Fruit fly (Drosophila melanogaster) whole organism, embryonic: Measurements from ENCODE around the gene CG4459.
A peak's percentile ranks its signal among the peaks of the same experiment; 100 is the strongest.

Source experiments
- Adf1 ChIP-seq: fragments of 200-800 bp; sonication (Bioruptor generic); IDR thresholded peaks from 2 replicates; pipeline ENCODE4 v1.3.6; 2022; ENCODE audit warnings: missing biosample characterization, missing genetic modification characterization
- Aef1 ChIP-seq: fragments of 200-800 bp; sonication (Bioruptor generic); IDR thresholded peaks from 3 replicates; pipeline ENCODE4 v1.3.6; 2022; ENCODE audit warnings: missing biosample characterization, missing genetic modification characterization
- Atf3 ChIP-seq: fragments of 200-800 bp; sonication (Bioruptor generic); optimal IDR thresholded peaks from 3 replicates; lab custom pipeline; 2016; ENCODE audit warnings: missing biosample characterization, missing genetic modification characterization
- Blimp-1 ChIP-seq: fragments of 200-800 bp; sonication (Bioruptor generic); optimal IDR thresholded peaks from 3 replicates; lab custom pipeline; 2018; ENCODE audit warnings: missing biosample characterization, missing genetic modification characterization, mild to moderate bottlenecking, moderate library complexity, missing genetic modification reagents
- CG11560 ChIP-seq: fragments of 200-800 bp; sonication (Bioruptor generic); IDR thresholded peaks from 3 replicates; pipeline ENCODE4 v1.3.6; 2022; ENCODE audit warnings: missing biosample characterization, missing genetic modification characterization
- CG1233 ChIP-seq: fragments of 200-800 bp; sonication (Bioruptor generic); optimal IDR thresholded peaks from 4 replicates; lab custom pipeline; 2018; ENCODE audit warnings: missing biosample characterization, mild to moderate bottlenecking, missing genetic modification characterization
- CG14050 ChIP-seq: fragments of 200-800 bp; sonication (Bioruptor generic); IDR thresholded peaks from 3 replicates; pipeline ENCODE4 v1.3.6; 2022; ENCODE audit warnings: missing biosample characterization, missing genetic modification characterization
- CG17612 ChIP-seq: fragments of 200-800 bp; sonication (Bioruptor generic); IDR thresholded peaks from 2 replicates; pipeline ENCODE4 v1.3.6; 2022; ENCODE audit warnings: missing biosample characterization, missing genetic modification characterization
- CG17802 ChIP-seq: fragments of 200-800 bp; sonication (Bioruptor generic); optimal IDR thresholded peaks from 2 replicates; lab custom pipeline; 2018; ENCODE audit warnings: missing biosample characterization, mild to moderate bottlenecking, missing genetic modification characterization, moderate library complexity
- CG31224 ChIP-seq: fragments of 200-800 bp; sonication (Bioruptor generic); IDR thresholded peaks from 2 replicates; pipeline ENCODE4 v1.3.6; 2022; ENCODE audit warnings: missing biosample characterization, missing genetic modification characterization
- CG31388 ChIP-seq: fragments of 200-800 bp; sonication (Bioruptor generic); optimal IDR thresholded peaks from 2 replicates; lab custom pipeline; 2016; ENCODE audit warnings: missing biosample characterization, missing genetic modification characterization
- CG3407 ChIP-seq: fragments of 200-800 bp; sonication (Bioruptor generic); optimal IDR thresholded peaks from 2 replicates; lab custom pipeline; 2018; ENCODE audit warnings: missing biosample characterization, mild to moderate bottlenecking, missing genetic modification characterization
- CG3726 ChIP-seq: fragments of 200-800 bp; sonication (Bioruptor generic); IDR thresholded peaks from 3 replicates; pipeline ENCODE4, ENCODE4 v1.3.6; 2022; ENCODE audit warnings: missing biosample characterization, missing genetic modification characterization
- CG4820 ChIP-seq: fragments of 200-800 bp; sonication (Bioruptor generic); optimal IDR thresholded peaks from 3 replicates; lab custom pipeline; 2016; ENCODE audit warnings: missing biosample characterization, missing genetic modification characterization
- CG7839 ChIP-seq: fragments of 200-800 bp; sonication (Bioruptor generic); optimal IDR thresholded peaks from 3 replicates; lab custom pipeline; 2018; ENCODE audit warnings: missing biosample characterization, mild to moderate bottlenecking, missing genetic modification characterization, moderate library complexity
- Dad ChIP-seq: fragments of 200-800 bp; sonication (Bioruptor generic); optimal IDR thresholded peaks from 3 replicates; lab custom pipeline; 2016; ENCODE audit warnings: missing biosample characterization, missing genetic modification characterization
- Ets65A ChIP-seq: fragments of 200-800 bp; sonication (Bioruptor generic); peaks from one replicate; lab custom pipeline; 2016; ENCODE audit warnings: missing biosample characterization, missing genetic modification characterization
- HLH3B ChIP-seq: fragments of 200-800 bp; sonication (Bioruptor generic); IDR thresholded peaks from 2 replicates; pipeline ENCODE4 v1.3.6; 2022; ENCODE audit warnings: missing biosample characterization, missing genetic modification characterization
- HLHmδ ChIP-seq: fragments of 200-800 bp; sonication (Bioruptor generic); optimal IDR thresholded peaks from 2 replicates; lab custom pipeline; 2018; ENCODE audit warnings: missing biosample characterization, mild to moderate bottlenecking, missing genetic modification characterization, moderate library complexity
- Hand ChIP-seq: fragments of 200-800 bp; sonication (Bioruptor generic); optimal IDR thresholded peaks from 2 replicates; lab custom pipeline; 2017; ENCODE audit warnings: mild to moderate bottlenecking, missing biosample characterization, missing genetic modification reagents, missing genetic modification characterization
- Hey ChIP-seq: fragments of 200-800 bp; sonication (Bioruptor generic); optimal IDR thresholded peaks from 3 replicates; lab custom pipeline; 2018; ENCODE audit warnings: missing biosample characterization, mild to moderate bottlenecking, missing genetic modification characterization
- MTF-1 ChIP-seq: fragments of 200-800 bp; sonication (Bioruptor generic); optimal IDR thresholded peaks from 2 replicates; lab custom pipeline; 2018; ENCODE audit warnings: missing biosample characterization, mild to moderate bottlenecking, missing genetic modification characterization, borderline replicate concordance
- Poxn ChIP-seq: fragments of 200-800 bp; sonication (Bioruptor generic); IDR thresholded peaks from 2 replicates; pipeline ENCODE4 v1.3.6; 2022; ENCODE audit warnings: missing biosample characterization, missing genetic modification characterization
- Spps ChIP-seq: fragments of 200-800 bp; sonication (Bioruptor generic); optimal IDR thresholded peaks from 2 replicates; lab custom pipeline; 2018; ENCODE audit warnings: missing biosample characterization, mild to moderate bottlenecking, missing genetic modification characterization
- Stat92E ChIP-seq, 3 experiments: fragments of >200 bp in 2 of 3; fragments of 200-800 bp in 1 of 3; sonication (Bioruptor generic) in 1 of 3; optimal IDR thresholded peaks; 2 replicates each; lab custom pipeline; 2017 to 2019; ENCODE audit warnings: missing biosample characterization in 3 of 3, missing genetic modification characterization in 3 of 3, mild to moderate bottlenecking in 1 of 3, moderate library complexity in 1 of 3
- Taf1 ChIP-seq: fragments of 200-800 bp; sonication (Bioruptor generic); IDR thresholded peaks from 2 replicates; pipeline ENCODE4 v1.3.6; 2022; ENCODE audit warnings: missing biosample characterization, missing genetic modification characterization
- Xrp1 ChIP-seq: fragments of 200-800 bp; sonication (Bioruptor generic); IDR thresholded peaks from 2 replicates; pipeline ENCODE4 v1.3.6; 2022; ENCODE audit warnings: missing biosample characterization, missing genetic modification characterization
- ac ChIP-seq: fragments of 200-800 bp; sonication (Bioruptor generic); optimal IDR thresholded peaks from 3 replicates; lab custom pipeline; 2017; ENCODE audit warnings: missing biosample characterization, mild to moderate bottlenecking, missing genetic modification characterization
- al ChIP-seq: fragments of 200-800 bp; sonication (Bioruptor generic); IDR thresholded peaks from 2 replicates; pipeline ENCODE4 v1.3.6; 2022; ENCODE audit warnings: missing biosample characterization, missing genetic modification characterization
- bigmax ChIP-seq: fragments of 200-800 bp; sonication (Bioruptor generic); optimal IDR thresholded peaks from 2 replicates; lab custom pipeline; 2018; ENCODE audit warnings: missing biosample characterization, mild to moderate bottlenecking, missing genetic modification characterization
- cad ChIP-seq: fragments of >200 bp; optimal IDR thresholded peaks from 2 replicates; lab custom pipeline; 2017; ENCODE audit warnings: missing biosample characterization, missing genetic modification characterization
- crol ChIP-seq: fragments of 200-800 bp; sonication (Bioruptor generic); IDR thresholded peaks from 2 replicates; pipeline ENCODE4 v1.3.6; 2022; ENCODE audit warnings: missing biosample characterization, missing genetic modification characterization
- cwo ChIP-seq: fragments of 200-800 bp; sonication (Bioruptor generic); optimal IDR thresholded peaks from 3 replicates; lab custom pipeline; 2017; ENCODE audit warnings: missing biosample characterization, missing genetic modification characterization, mild to moderate bottlenecking, moderate library complexity, missing genetic modification reagents
- dati ChIP-seq: fragments of 200-800 bp; sonication (Bioruptor generic); IDR thresholded peaks from 2 replicates; pipeline ENCODE4 v1.3.6; 2022; ENCODE audit warnings: missing biosample characterization, missing genetic modification characterization
- ems ChIP-seq: fragments of 200-800 bp; sonication (Bioruptor generic); optimal IDR thresholded peaks from 3 replicates; lab custom pipeline; 2016; ENCODE audit warnings: missing biosample characterization, missing genetic modification characterization
- exex ChIP-seq: fragments of 200-800 bp; sonication (Bioruptor generic); optimal IDR thresholded peaks from 4 replicates; lab custom pipeline; 2018; ENCODE audit warnings: missing biosample characterization, mild to moderate bottlenecking, missing genetic modification characterization, moderate library complexity
- ftz-f1 ChIP-seq: fragments of 200-800 bp; sonication (Bioruptor generic); optimal IDR thresholded peaks from 2 replicates; lab custom pipeline; 2016; ENCODE audit warnings: missing biosample characterization, missing genetic modification characterization
- lbe ChIP-seq: fragments of 200-800 bp; sonication (Bioruptor generic); optimal IDR thresholded peaks from 2 replicates; lab custom pipeline; 2016; ENCODE audit warnings: missing biosample characterization, mild to moderate bottlenecking, missing genetic modification characterization
- luna ChIP-seq: fragments of 200-800 bp; sonication (Bioruptor generic); optimal IDR thresholded peaks from 2 replicates; lab custom pipeline; 2016; ENCODE audit warnings: missing biosample characterization, missing genetic modification characterization
- nerfin-1 ChIP-seq: fragments of 200-800 bp; sonication (Bioruptor generic); optimal IDR thresholded peaks from 3 replicates; lab custom pipeline; 2019; ENCODE audit warnings: missing biosample characterization, mild to moderate bottlenecking, missing genetic modification characterization, moderate library complexity
- oc ChIP-seq: fragments of 200-800 bp; sonication (Bioruptor generic); optimal IDR thresholded peaks from 2 replicates; lab custom pipeline; 2018; ENCODE audit warnings: missing biosample characterization, mild to moderate bottlenecking, missing genetic modification characterization, moderate library complexity
- pros ChIP-seq: fragments of 200-800 bp; sonication (Bioruptor generic); optimal IDR thresholded peaks from 3 replicates; lab custom pipeline; 2019; ENCODE audit warnings: missing biosample characterization, mild to moderate bottlenecking, missing genetic modification characterization, moderate library complexity
- rib ChIP-seq: fragments of 200-800 bp; sonication (Bioruptor generic); IDR thresholded peaks from 2 replicates; pipeline ENCODE4 v1.3.6; 2022; ENCODE audit warnings: missing biosample characterization, missing genetic modification characterization
- schlank ChIP-seq: fragments of 200-800 bp; sonication (Bioruptor generic); optimal IDR thresholded peaks from 2 replicates; lab custom pipeline; 2018; ENCODE audit warnings: missing biosample characterization, mild to moderate bottlenecking, missing genetic modification characterization
- seq ChIP-seq: fragments of 200-800 bp; sonication (Bioruptor generic); IDR thresholded peaks from 2 replicates; pipeline ENCODE4 v1.3.6; 2022; ENCODE audit warnings: missing biosample characterization, missing genetic modification characterization
- sim ChIP-seq: fragments of 200-800 bp; sonication (Bioruptor generic); IDR thresholded peaks from 2 replicates; pipeline ENCODE4 v1.3.6; 2022; ENCODE audit warnings: missing biosample characterization, missing genetic modification characterization
- sima ChIP-seq: fragments of 200-800 bp; sonication (Bioruptor generic); optimal IDR thresholded peaks from 2 replicates; lab custom pipeline; 2016; ENCODE audit warnings: missing biosample characterization, missing genetic modification characterization
- toy ChIP-seq: fragments of 200-800 bp; sonication (Bioruptor generic); IDR thresholded peaks from 2 replicates; pipeline ENCODE4 v1.3.6; 2022; ENCODE audit warnings: missing biosample characterization, missing genetic modification characterization
- unc-4 ChIP-seq: fragments of 200-800 bp; sonication (Bioruptor generic); IDR thresholded peaks from 2 replicates; pipeline ENCODE4 v1.3.6; 2022; ENCODE audit warnings: missing biosample characterization, missing genetic modification characterization; ENCODE audit not compliant: partially characterized antibody
- vfl ChIP-seq: fragments of 200-800 bp; sonication (Bioruptor generic); optimal IDR thresholded peaks from 2 replicates; lab custom pipeline; 2016; ENCODE audit warnings: missing biosample characterization, missing genetic modification characterization
- yki ChIP-seq: fragments of >200 bp; optimal IDR thresholded peaks from 3 replicates; lab custom pipeline; 2018

CG4459 gene

DNA sequence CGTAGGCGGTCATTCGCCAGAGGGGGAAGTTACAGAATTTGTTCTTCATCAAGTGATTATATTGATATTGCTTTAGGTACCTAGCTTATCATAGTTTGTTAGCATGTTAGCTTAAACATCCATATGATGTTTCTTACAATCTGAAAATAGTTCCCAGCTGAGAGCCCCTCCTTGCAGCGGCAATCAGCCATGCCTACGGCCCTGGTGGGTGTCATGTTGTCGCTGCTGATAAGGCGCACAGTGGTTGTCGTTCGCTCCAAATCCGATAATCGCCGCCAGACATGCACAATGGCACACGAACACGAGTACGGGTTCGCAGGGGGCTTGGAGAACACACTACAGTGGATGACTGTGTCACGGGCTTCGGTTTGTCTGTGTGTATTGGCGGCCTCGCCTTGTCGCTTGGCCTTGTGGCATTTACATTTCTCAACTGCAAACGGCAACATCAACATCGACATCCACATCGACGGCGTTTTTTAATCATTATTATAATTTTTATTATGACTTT, 22.5 kb downstream of the CG4459 start (continued):
- TF ChIP-seq seq (GFP tag; lab: Robert Waterston, UW) = peak; percentile 83
- TF ChIP-seq oc (tag; lab: Kevin White, UChicago) = peak; percentile 44
- peak; percentile 55 for TF ChIP-seq HLHmδ (GFP tag; lab: Kevin White, UChicago)
- TF ChIP-seq Spps (tag; lab: Kevin White, UChicago) = peak; percentile 13
- peak; percentile 59 for TF ChIP-seq CG1233 (GFP tag; lab: Kevin White, UChicago)
- TF ChIP-seq CG3407 = no peak
- no peak for TF ChIP-seq Poxn
- peak; percentile 63 for TF ChIP-seq Hand
- TF ChIP-seq CG17802 (tag; lab: Kevin White, UChicago) = peak; percentile 36
- TF ChIP-seq Dad = peak; percentile 59
- no peak for TF ChIP-seq crol (GFP tag; lab: Robert Waterston, UW)
- TF ChIP-seq CG31224 (GFP tag; lab: Robert Waterston, UW) = peak; percentile 80
- peak; percentile 87 for TF ChIP-seq ftz-f1 (GFP tag; lab: Kevin White, UChicago)
- TF ChIP-seq rib (GFP tag; lab: Robert Waterston, UW) = peak; percentile 73
- TF ChIP-seq toy (GFP tag; lab: Robert Waterston, UW) = peak; percentile 75
- peak; percentile 85 for TF ChIP-seq cwo
- TF ChIP-seq CG7839 (tag; lab: Kevin White, UChicago) = peak; percentile 78
- TF ChIP-seq vfl = peak; percentile 31
- TF ChIP-seq CG31388 (GFP tag; lab: Kevin White, UChicago) = no peak
- TF ChIP-seq schlank (tag; lab: Kevin White, UChicago) = peak; percentile 62
- TF ChIP-seq Xrp1 (GFP tag; lab: Robert Waterston, UW) = peak; percentile 89
- no peak for TF ChIP-seq unc-4 (GFP tag; lab: Robert Waterston, UW)
- TF ChIP-seq yki = no peak
- TF ChIP-seq HLH3B = peak; percentile 76
- TF ChIP-seq ems (GFP tag; lab: Kevin White, UChicago) = peak; percentile 79
- peak; percentile 61 for TF ChIP-seq Atf3
- peak; percentile 49 for TF ChIP-seq exex
- no peak for TF ChIP-seq pros (GFP tag; lab: Kevin White, UChicago)
- no peak for TF ChIP-seq CG17612 (GFP tag; lab: Robert Waterston, UW)
- TF ChIP-seq CG11560 (tag; lab: Robert Waterston, UW) = 0 out of 3 replicates have a peak, but pooled peaks have one; percentile 45
- TF ChIP-seq CG3726 (GFP tag; lab: Robert Waterston, UW) = peak; percentile 78; the same call in 1 of the 3 replicates
- TF ChIP-seq Hey (tag; lab: Kevin White, UChicago) = peak; percentile 37
- peak; percentile 64 for TF ChIP-seq Adf1 (GFP tag; lab: Robert Waterston, UW)
- peak; percentile 21 for TF ChIP-seq ac (GFP tag; lab: Kevin White, UChicago)
- TF ChIP-seq Stat92E (GFP tag; optimal IDR thresholded peaks at IDR 0.05; lab: Kevin White, UChicago) = no peak
- peak; percentile 83 for TF ChIP-seq Aef1
- peak; percentile 61 for TF ChIP-seq sim (GFP tag; lab: Robert Waterston, UW)
- TF ChIP-seq dati (GFP tag; lab: Robert Waterston, UW) = 0 out of 2 replicates have a peak, but pooled peaks have one; percentile 10
- peak; percentile 76 for TF ChIP-seq lbe (GFP tag; lab: Kevin White, UChicago)
- peak; percentile 49 for TF ChIP-seq CG4820 (GFP tag; lab: Kevin White, UChicago)
- TF ChIP-seq Taf1 (GFP tag; lab: Robert Waterston, UW) = peak; percentile 83
- TF ChIP-seq MTF-1 (GFP tag; lab: Kevin White, UChicago) = peak; percentile 38
- peak; percentile 48 for TF ChIP-seq nerfin-1 (tag; lab: Kevin White, UChicago)
- TF ChIP-seq sima = no peak
- peak; percentile 76 for TF ChIP-seq al (GFP tag; lab: Robert Waterston, UW)
- TF ChIP-seq cad (GFP tag; lab: Kevin White, UChicago) = no peak
- peak; percentile 97 for TF ChIP-seq Ets65A
- no peak for TF ChIP-seq bigmax (GFP tag; lab: Kevin White, UChicago)
- peak; percentile 67 for TF ChIP-seq Blimp-1
- no peak for TF ChIP-seq luna (GFP tag; lab: Kevin White, UChicago)
- TF ChIP-seq CG14050 (GFP tag; lab: Robert Waterston, UW) = peak; percentile 70
